Worm (Caenorhabditis elegans) whole organism, late embryonic: ENCODE results near the gene F08D12.15.

Experiments
- C38D4.7 ChIP-seq: fragments of 200-800 bp; sonication (Bioruptor generic); optimal IDR thresholded peaks from 2 replicates; lab custom pipeline; 2018; ENCODE audit warnings: mild to moderate bottlenecking, missing genetic modification characterization, moderate library complexity, missing compliant biosample characterization
- K02D7.2 ChIP-seq: sonication (generic microtip); optimal IDR thresholded peaks from 2 replicates; lab custom pipeline; 2017; ENCODE audit warnings: mild to moderate bottlenecking, missing genetic modification characterization, missing compliant biosample characterization
- K09A11.1 ChIP-seq: sonication (generic microtip); optimal IDR thresholded peaks from 2 replicates; lab custom pipeline; 2017; ENCODE audit warnings: antibody characterized with exemption, mild to moderate bottlenecking, missing genetic modification characterization, missing compliant biosample characterization; ENCODE audit not compliant: insufficient read depth
- ahr-1 ChIP-seq: sonication (generic microtip); optimal IDR thresholded peaks from 2 replicates; lab custom pipeline; 2016; ENCODE audit warnings: missing genetic modification characterization, missing compliant biosample characterization
- ceh-18 ChIP-seq: sonication (generic microtip); optimal IDR thresholded peaks from 2 replicates; lab custom pipeline; 2016; ENCODE audit warnings: missing genetic modification characterization, missing compliant biosample characterization
- ceh-2 ChIP-seq: sonication (generic microtip); optimal IDR thresholded peaks from 2 replicates; lab custom pipeline; 2016; ENCODE audit warnings: missing genotype, missing genetic modification characterization, missing compliant biosample characterization
- ceh-30 ChIP-seq: fragments of 150-350 bp; optimal IDR thresholded peaks from 2 replicates; lab custom pipeline; 2014; ENCODE audit warnings: missing biosample characterization, missing genetic modification characterization
- ceh-31 ChIP-seq: sonication (generic microtip); optimal IDR thresholded peaks from 2 replicates; lab custom pipeline; 2016; ENCODE audit warnings: missing genetic modification characterization, missing compliant biosample characterization
- ceh-45 ChIP-seq: fragments of 200-800 bp; sonication (Bioruptor generic); IDR thresholded peaks from 2 replicates; pipeline ENCODE4 v1.3.6; 2022; ENCODE audit warnings: missing genetic modification reagents, missing genetic modification characterization, missing compliant biosample characterization
- ceh-9 ChIP-seq: sonication (generic microtip); optimal IDR thresholded peaks from 2 replicates; lab custom pipeline; 2016; ENCODE audit warnings: mild to moderate bottlenecking, missing genetic modification characterization, inconsistent platforms, missing compliant biosample characterization
- che-1 ChIP-seq: sonication (generic microtip); optimal IDR thresholded peaks from 2 replicates; lab custom pipeline; 2016; ENCODE audit warnings: mild to moderate bottlenecking, missing genetic modification characterization, missing compliant biosample characterization
- elt-2 ChIP-seq: sonication (generic microtip); optimal IDR thresholded peaks from 2 replicates; lab custom pipeline; 2016; ENCODE audit warnings: missing genetic modification reagents, missing genetic modification characterization, missing compliant biosample characterization
- ets-4 ChIP-seq: sonication (generic microtip); optimal IDR thresholded peaks from 2 replicates; lab custom pipeline; 2016; ENCODE audit warnings: missing genetic modification characterization, missing compliant biosample characterization
- eyg-1 ChIP-seq: sonication (generic microtip); optimal IDR thresholded peaks from 2 replicates; lab custom pipeline; 2016; ENCODE audit warnings: missing genotype, missing genetic modification characterization, missing compliant biosample characterization
- fkh-10 ChIP-seq: fragments of 150-350 bp; optimal IDR thresholded peaks from 2 replicates; lab custom pipeline; 2014; ENCODE audit warnings: missing biosample characterization, missing genetic modification reagents, missing genetic modification characterization
- gmeb-2 ChIP-seq: sonication (generic microtip); optimal IDR thresholded peaks from 2 replicates; lab custom pipeline; 2016; ENCODE audit warnings: missing genetic modification characterization, inconsistent platforms, missing compliant biosample characterization
- hlh-15 ChIP-seq: sonication (generic microtip); optimal IDR thresholded peaks from 2 replicates; lab custom pipeline; 2016; ENCODE audit warnings: missing genetic modification characterization, missing compliant biosample characterization
- hlh-30 ChIP-seq: sonication (generic microtip); optimal IDR thresholded peaks from 2 replicates; lab custom pipeline; 2017; ENCODE audit warnings: antibody characterized with exemption, missing genetic modification characterization, missing compliant biosample characterization; ENCODE audit not compliant: insufficient read depth
- hlh-6 ChIP-seq: sonication (generic microtip); optimal IDR thresholded peaks from 2 replicates; lab custom pipeline; 2016; ENCODE audit warnings: missing genotype, missing genetic modification characterization, missing compliant biosample characterization
- lim-6 ChIP-seq: sonication (generic microtip); optimal IDR thresholded peaks from 2 replicates; lab custom pipeline; 2016; ENCODE audit warnings: missing genetic modification characterization, missing compliant biosample characterization
- madf-2 ChIP-seq: sonication (generic microtip); optimal IDR thresholded peaks from 2 replicates; lab custom pipeline; 2017; ENCODE audit warnings: missing genetic modification characterization, missing compliant biosample characterization
- nfya-1 ChIP-seq: sonication (generic microtip); optimal IDR thresholded peaks from 2 replicates; lab custom pipeline; 2017; ENCODE audit warnings: missing genetic modification characterization, mild to moderate bottlenecking, missing compliant biosample characterization, antibody characterized with exemption, moderate library complexity
- npax-4 ChIP-seq: sonication (generic microtip); optimal IDR thresholded peaks from 2 replicates; lab custom pipeline; 2016; ENCODE audit warnings: missing genetic modification characterization, missing compliant biosample characterization
- pag-3 ChIP-seq: sonication (generic microtip); optimal IDR thresholded peaks from 2 replicates; lab custom pipeline; 2016; ENCODE audit warnings: missing compliant biosample characterization, missing genetic modification characterization, borderline replicate concordance
- pax-1 ChIP-seq: fragments of 150-350 bp; optimal IDR thresholded peaks from 2 replicates; lab custom pipeline; 2014; ENCODE audit warnings: missing biosample characterization, missing genetic modification characterization
- pha-2 ChIP-seq: sonication (generic microtip); optimal IDR thresholded peaks from 2 replicates; lab custom pipeline; 2017; ENCODE audit warnings: mild to moderate bottlenecking, missing genetic modification characterization, missing compliant biosample characterization
- pqm-1 ChIP-seq: sonication (generic microtip); optimal IDR thresholded peaks from 2 replicates; lab custom pipeline; 2016; ENCODE audit warnings: missing genetic modification characterization, missing compliant biosample characterization
- pros-1 ChIP-seq: fragments of 150-350 bp; optimal IDR thresholded peaks from 2 replicates; lab custom pipeline; 2014; ENCODE audit warnings: missing biosample characterization, missing genetic modification reagents, missing genetic modification characterization
- ref-2 ChIP-seq: sonication (generic microtip); optimal IDR thresholded peaks from 2 replicates; lab custom pipeline; 2016; ENCODE audit warnings: missing genetic modification characterization, missing compliant biosample characterization
- sdc-2 ChIP-seq: sonication (generic microtip); optimal IDR thresholded peaks from 2 replicates; lab custom pipeline; 2016; ENCODE audit warnings: missing genotype, missing genetic modification characterization, missing compliant biosample characterization
- sox-2 ChIP-seq: fragments of 200-800 bp; sonication (Bioruptor generic); IDR thresholded peaks from 2 replicates; pipeline ENCODE4 v1.3.6; 2022; ENCODE audit warnings: missing genetic modification reagents, missing genetic modification characterization, missing compliant biosample characterization
- syd-9 ChIP-seq: sonication (generic microtip); optimal IDR thresholded peaks from 2 replicates; lab custom pipeline; 2016; ENCODE audit warnings: mild to moderate bottlenecking, missing genetic modification characterization, moderate library complexity, missing compliant biosample characterization
- tbx-2 ChIP-seq: sonication (generic microtip); optimal IDR thresholded peaks from 2 replicates; lab custom pipeline; 2016; ENCODE audit warnings: missing genetic modification characterization, missing compliant biosample characterization
- ttx-3 ChIP-seq: sonication (generic microtip); optimal IDR thresholded peaks from 2 replicates; lab custom pipeline; 2016; ENCODE audit warnings: missing genetic modification reagents, missing genetic modification characterization, missing compliant biosample characterization
- unc-3 ChIP-seq, 2 experiments: fragments of 200-800 bp in 1 of 2; sonication (Bioruptor generic) in 1 of 2; sonication (generic microtip) in 1 of 2; conservative IDR thresholded peaks in 1 of 2; optimal IDR thresholded peaks in 1 of 2; 2 replicates each; pipeline versions ENCODE4 v1.3.6 to Lab custom; 2016 to 2022; ENCODE audit warnings: missing compliant biosample characterization in 2 of 2, missing genetic modification characterization in 2 of 2, missing genetic modification reagents in 1 of 2
- unc-86 ChIP-seq: sonication (generic microtip); optimal IDR thresholded peaks from 2 replicates; lab custom pipeline; 2016; ENCODE audit warnings: missing genetic modification characterization, missing compliant biosample characterization
- zip-5 ChIP-seq: sonication (generic microtip); optimal IDR thresholded peaks from 2 replicates; lab custom pipeline; 2016; ENCODE audit warnings: missing genetic modification characterization, missing compliant biosample characterization
- ztf-16 ChIP-seq: sonication (generic microtip); optimal IDR thresholded peaks from 2 replicates; lab custom pipeline; 2017; ENCODE audit warnings: missing genetic modification characterization, missing compliant biosample characterization

The F08D12.15 gene

DNA sequence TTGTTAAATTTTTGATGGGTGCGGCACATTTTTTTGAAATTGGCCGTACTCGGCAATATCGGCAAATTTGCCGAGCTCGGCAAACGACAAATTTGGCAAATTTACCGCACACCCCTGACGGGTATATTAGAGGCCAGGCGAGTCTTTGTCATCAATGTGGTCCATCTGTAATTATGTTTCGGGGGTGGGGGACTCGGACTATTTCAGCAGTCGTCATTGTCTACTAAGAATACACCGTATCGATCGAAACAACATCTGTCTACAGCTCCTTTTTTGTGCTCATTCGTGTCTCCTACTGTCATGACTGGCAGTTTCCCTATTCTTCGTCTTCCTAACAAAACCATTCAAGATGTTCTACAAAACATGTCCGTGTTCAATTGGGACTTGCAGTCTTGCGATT lies at the start of gene F08D12.15:
Gene F08D12.15 (plus strand): TSS at position 301 of the 400 bp plus-strand sequence.
- no peak for TF ChIP-seq pax-1
- no peak for TF ChIP-seq ref-2
- no peak for TF ChIP-seq K09A11.1
- TF ChIP-seq pha-2 (tag; lab: Kevin White, UChicago) = no peak
- TF ChIP-seq fkh-10 (GFP tag; lab: Kevin White, UChicago) = no peak
- no peak for TF ChIP-seq ttx-3 (tag; lab: Kevin White, UChicago)
- no peak for TF ChIP-seq pag-3 (tag; lab: Kevin White, UChicago)
- TF ChIP-seq hlh-15 (tag; lab: Kevin White, UChicago) = no peak
- TF ChIP-seq sdc-2 (tag; lab: Kevin White, UChicago) = no peak
- TF ChIP-seq elt-2 (tag; lab: Kevin White, UChicago) = no peak
- no peak for TF ChIP-seq ceh-18 (tag; lab: Kevin White, UChicago)
- no peak for TF ChIP-seq tbx-2 (tag; lab: Kevin White, UChicago)
- no peak for TF ChIP-seq ahr-1 (tag; lab: Kevin White, UChicago)
- no peak for TF ChIP-seq lim-6 (tag; lab: Kevin White, UChicago)
- TF ChIP-seq ztf-16 = no peak
- TF ChIP-seq eyg-1 (tag; lab: Kevin White, UChicago) = no peak
- TF ChIP-seq gmeb-2 (tag; lab: Kevin White, UChicago) = no peak
- no peak for TF ChIP-seq che-1 (tag; lab: Kevin White, UChicago)
- no peak for TF ChIP-seq ceh-9 (tag; lab: Kevin White, UChicago)
- TF ChIP-seq hlh-30 (tag; lab: Kevin White, UChicago) = no peak

DNA sequence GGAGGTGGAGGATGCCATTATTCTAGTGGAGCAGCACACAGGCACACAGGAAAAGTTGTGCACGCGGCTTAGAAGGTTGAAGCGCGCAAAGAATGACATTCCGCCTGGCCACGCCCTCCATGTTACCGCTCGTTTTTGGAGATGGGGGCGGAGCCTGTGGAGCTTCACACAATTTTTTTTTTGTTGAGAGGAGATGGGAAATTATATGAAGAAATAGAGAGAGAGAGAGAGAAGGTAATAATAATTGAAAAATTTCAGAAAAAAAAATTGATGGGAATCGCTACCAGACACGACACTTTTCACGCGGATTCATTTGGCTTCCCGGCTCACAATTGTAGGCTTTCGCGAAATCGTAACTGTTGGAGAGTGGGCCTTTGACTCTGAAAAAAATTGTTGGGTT lies 49.1 kb upstream of the F08D12.15 start, which contains the start of gene T05A8.3:
Gene T05A8.3 (minus strand): TSS at position 101 of the 400 bp plus-strand sequence.
- TF ChIP-seq sox-2 (GFP tag; lab: Robert Waterston, UW) (no peak), pros-1 (tag; lab: Kevin White, UChicago) (no peak), syd-9 (tag; lab: Kevin White, UChicago) (no peak), unc-3 (GFP tag; conservative IDR thresholded peaks at IDR 0.05; lab: Robert Waterston, UW) (no peak), unc-3 (tag; optimal IDR thresholded peaks at IDR 0.05; lab: Kevin White, UChicago) (no peak), ahr-1 (tag; lab: Kevin White, UChicago) (no peak), ref-2 (no peak), pqm-1 (no peak), ceh-2 (no peak), ztf-16 (no peak), npax-4 (tag; lab: Kevin White, UChicago) (no peak)

- TF ChIP-seq fkh-10 (GFP tag; lab: Kevin White, UChicago) (no peak), ets-4 (tag; lab: Kevin White, UChicago) (no peak), unc-86 (tag; lab: Kevin White, UChicago) (no peak), hlh-6 (tag; lab: Kevin White, UChicago) (no peak), pag-3 (tag; lab: Kevin White, UChicago) (no peak), ceh-31 (no peak), ceh-30 (tag; lab: Kevin White, UChicago) (no peak), ceh-9 (tag; lab: Kevin White, UChicago) (no peak), ceh-45 (GFP tag; lab: Robert Waterston, UW) (no peak), madf-2 (tag; lab: Kevin White, UChicago) (no peak), npax-4 (tag; lab: Kevin White, UChicago) (no peak), zip-5 (tag; lab: Kevin White, UChicago) (no peak), tbx-2 (tag; lab: Kevin White, UChicago) (no peak), nfya-1 (tag; lab: Kevin White, UChicago) (no peak), C38D4.7 (no peak), K02D7.2 (tag; lab: Kevin White, UChicago) (no peak)
- TF ChIP-seq, all 69 proteins: peak for 0
Measured at ce11 chrII:2719212-2719611, 47.2 kb upstream of the F08D12.15 start.
